Fruit fly (Drosophila melanogaster): Measurements from ENCODE around the gene DPCoAC.

DPCoAC gene

DNA sequence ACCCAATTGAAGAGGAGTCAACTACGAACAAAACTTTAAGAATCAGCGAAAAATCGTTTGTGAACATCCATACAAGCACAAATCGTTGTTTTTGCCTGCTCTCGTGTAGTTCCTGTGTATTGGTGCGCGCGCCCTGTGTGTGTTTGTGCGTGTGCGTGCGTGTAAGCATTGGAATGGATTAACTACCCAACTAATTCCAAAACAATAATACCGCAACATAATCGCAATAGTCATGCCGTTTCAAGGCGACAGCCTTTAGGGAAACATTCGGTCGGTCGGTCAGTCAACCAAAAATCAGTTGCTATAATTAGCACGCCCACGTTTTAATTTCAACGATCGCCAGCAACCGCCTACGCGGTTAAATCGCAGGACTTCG lies 36.0 kb upstream of the DPCoAC start:
- TF ChIP-seq GATAd (GFP tag; optimal IDR thresholded peaks at IDR 0.05) = no peak

- TF ChIP-seq h (GFP tag; optimal IDR thresholded peaks at IDR 0.05) (peak; percentile 36), CG9705 (GFP tag; optimal IDR thresholded peaks at IDR 0.05) (no peak), Hnf4 (GFP tag; optimal IDR thresholded peaks at IDR 0.05) (peak; percentile 6), fru (GFP tag; optimal IDR thresholded peaks at IDR 0.05) (peak; percentile 1), Jra (GFP tag; optimal IDR thresholded peaks at IDR 0.05) (peak; percentile 12), N (GFP tag; optimal IDR thresholded peaks at IDR 0.05) (no peak), Dfd (GFP tag; optimal IDR thresholded peaks at IDR 0.05) (no peak), foxo (GFP tag; optimal IDR thresholded peaks at IDR 0.05) (peak in 1 of 2 experiments; percentile 59), Vsx2 (GFP tag; optimal IDR thresholded peaks at IDR 0.05; ENCODE audit: partially characterized antibody) (peak; percentile 89), psq (GFP tag; optimal IDR thresholded peaks at IDR 0.05) (peak; percentile 40), brk (GFP tag; optimal IDR thresholded peaks at IDR 0.05) (peak; percentile 62), HLH106 (tag; optimal IDR thresholded peaks at IDR 0.05) (peak; percentile 5), dl (GFP tag; optimal IDR thresholded peaks at IDR 0.05; ENCODE audit: insufficient read depth in 1 of 2, partially characterized antibody in 2 of 2) (no peak), sv (GFP tag; optimal IDR thresholded peaks at IDR 0.05) (no peak), Dif (GFP tag; optimal IDR thresholded peaks at IDR 0.05; ENCODE audit: partially characterized antibody) (peak; percentile 29), lola (GFP tag; optimal IDR thresholded peaks at IDR 0.05) (no peak), jim (GFP tag; optimal IDR thresholded peaks at IDR 0.05) (no peak), CG32264 (GFP tag; optimal IDR thresholded peaks at IDR 0.05) (no peak), rgr (GFP tag; optimal IDR thresholded peaks at IDR 0.05) (peak; percentile 30), Sp1 (GFP tag; optimal IDR thresholded peaks at IDR 0.05) (peak; percentile 15), dsf (GFP tag; optimal IDR thresholded peaks at IDR 0.05; ENCODE audit: borderline replicate concordance) (no peak), Mio (GFP tag; optimal IDR thresholded peaks at IDR 0.05) (no peak), Abd-B (GFP tag; optimal IDR thresholded peaks at IDR 0.05) (no peak), tai (GFP tag; optimal IDR thresholded peaks at IDR 0.05) (no peak), Rel (GFP tag; optimal IDR thresholded peaks at IDR 0.05) (no peak), Rel (tag; optimal IDR thresholded peaks at IDR 0.05) (peak; percentile 61), usp (GFP tag; optimal IDR thresholded peaks at IDR 0.05) (no peak), Hr78 (GFP tag; optimal IDR thresholded peaks at IDR 0.05) (no peak), br (GFP tag; optimal IDR thresholded peaks at IDR 0.05) (no peak), Hr83 (GFP tag; optimal IDR thresholded peaks at IDR 0.05; ENCODE audit: poor library complexity, severe bottlenecking) (peak; percentile 39), CrebA (GFP tag; optimal IDR thresholded peaks at IDR 0.05; ENCODE audit: borderline replicate concordance) (no peak), GATAd (GFP tag; optimal IDR thresholded peaks at IDR 0.05) (no peak), ey (GFP tag; optimal IDR thresholded peaks at IDR 0.05) (no peak), Myc (optimal IDR thresholded peaks at IDR 0.05) (peak; percentile 24), pan (optimal IDR thresholded peaks at IDR 0.05) (no peak), woc (GFP tag; optimal IDR thresholded peaks at IDR 0.05) (no peak), dmrt93B (GFP tag; optimal IDR thresholded peaks at IDR 0.05) (no peak), sage (GFP tag; optimal IDR thresholded peaks at IDR 0.05) (peak; percentile 46), OdsH (GFP tag; optimal IDR thresholded peaks at IDR 0.05) (no peak)
These were observed 35.3 kb upstream of the DPCoAC start, which contains the start of the genes Pus1 and bon for dm6 chr3R:20592517-20593462. Gene Pus1, minus strand, starts transcription at chr3R:20592671. Gene bon, plus strand, starts transcription at chr3R:20593139.

dm6 chr3R:20588480-20588785 lies 31.0 kb upstream of the DPCoAC start, which contains the start of gene Srp72:
Gene Srp72, plus strand, starts transcription at chr3R:20588711.
- TF ChIP-seq sv (GFP tag; optimal IDR thresholded peaks at IDR 0.05) = peak; percentile 48
- peak; percentile 44 for TF ChIP-seq rgr (GFP tag; optimal IDR thresholded peaks at IDR 0.05)
- no peak for TF ChIP-seq Jra (GFP tag; optimal IDR thresholded peaks at IDR 0.05)
- no peak for TF ChIP-seq dl (GFP tag; optimal IDR thresholded peaks at IDR 0.05; ENCODE audit: insufficient read depth in 1 of 2, partially characterized antibody in 2 of 2)
- TF ChIP-seq dsf (GFP tag; optimal IDR thresholded peaks at IDR 0.05; ENCODE audit: borderline replicate concordance) = peak; percentile 45
- TF ChIP-seq CG9705 (GFP tag; optimal IDR thresholded peaks at IDR 0.05) = peak; percentile 47
- TF ChIP-seq N (GFP tag; optimal IDR thresholded peaks at IDR 0.05) = no peak
- TF ChIP-seq GATAd (GFP tag; optimal IDR thresholded peaks at IDR 0.05) = peak; percentile 26
- TF ChIP-seq OdsH (GFP tag; optimal IDR thresholded peaks at IDR 0.05) = peak; percentile 17
- peak; percentile 59 for TF ChIP-seq sage (GFP tag; optimal IDR thresholded peaks at IDR 0.05)
- TF ChIP-seq h (GFP tag; optimal IDR thresholded peaks at IDR 0.05) = peak; percentile 50
- TF ChIP-seq Rel (GFP tag; optimal IDR thresholded peaks at IDR 0.05) = no peak
- TF ChIP-seq Rel (tag; optimal IDR thresholded peaks at IDR 0.05) = no peak
- no peak for TF ChIP-seq Vsx2 (GFP tag; optimal IDR thresholded peaks at IDR 0.05; ENCODE audit: partially characterized antibody)
- TF ChIP-seq HLH106 (tag; optimal IDR thresholded peaks at IDR 0.05) = peak; percentile 50
- TF ChIP-seq foxo (GFP tag; optimal IDR thresholded peaks at IDR 0.05) = peak in 1 of 2 experiments; percentile 58
- no peak for TF ChIP-seq CrebA (GFP tag; optimal IDR thresholded peaks at IDR 0.05; ENCODE audit: borderline replicate concordance)
- no peak for TF ChIP-seq brk (GFP tag; optimal IDR thresholded peaks at IDR 0.05)
- TF ChIP-seq Hnf4 (GFP tag; optimal IDR thresholded peaks at IDR 0.05) = peak; percentile 39
- no peak for TF ChIP-seq Dif (GFP tag; optimal IDR thresholded peaks at IDR 0.05; ENCODE audit: partially characterized antibody)
- TF ChIP-seq Sp1 (GFP tag; optimal IDR thresholded peaks at IDR 0.05) = peak; percentile 45
- TF ChIP-seq ey (GFP tag; optimal IDR thresholded peaks at IDR 0.05) = peak; percentile 12
- TF ChIP-seq br (GFP tag; optimal IDR thresholded peaks at IDR 0.05) = peak; percentile 25
- no peak for TF ChIP-seq dmrt93B (GFP tag; optimal IDR thresholded peaks at IDR 0.05)
- TF ChIP-seq fru (GFP tag; optimal IDR thresholded peaks at IDR 0.05) = peak; percentile 40
- TF ChIP-seq pan (optimal IDR thresholded peaks at IDR 0.05) = no peak
- peak; percentile 6 for TF ChIP-seq psq (GFP tag; optimal IDR thresholded peaks at IDR 0.05)
- TF ChIP-seq jim (GFP tag; optimal IDR thresholded peaks at IDR 0.05) = no peak
- TF ChIP-seq tai (GFP tag; optimal IDR thresholded peaks at IDR 0.05) = no peak
- TF ChIP-seq lola (GFP tag; optimal IDR thresholded peaks at IDR 0.05) = no peak
- TF ChIP-seq Hr83 (GFP tag; optimal IDR thresholded peaks at IDR 0.05; ENCODE audit: poor library complexity, severe bottlenecking) = peak; percentile 35
- no peak for TF ChIP-seq Mio (GFP tag; optimal IDR thresholded peaks at IDR 0.05)
- no peak for TF ChIP-seq Hr78 (GFP tag; optimal IDR thresholded peaks at IDR 0.05)
- no peak for TF ChIP-seq CG32264 (GFP tag; optimal IDR thresholded peaks at IDR 0.05)
- no peak for TF ChIP-seq Myc (optimal IDR thresholded peaks at IDR 0.05)
- no peak for TF ChIP-seq usp (GFP tag; optimal IDR thresholded peaks at IDR 0.05)
